Fruit fly (Drosophila melanogaster) whole organism, pupa: ENCODE measurements around the gene Tnpo-SR.

Experiments
- CG10348 ChIP-seq: fragments of 200-800 bp; sonication (Bioruptor generic); IDR thresholded peaks from 2 replicates; pipeline ENCODE4 v1.3.6; 2022; ENCODE audit warnings: missing biosample characterization, missing genetic modification characterization
- CG12605 ChIP-seq: fragments of 200-800 bp; sonication (Bioruptor generic); IDR thresholded peaks from 2 replicates; pipeline ENCODE4 v1.3.6; 2022; ENCODE audit warnings: missing biosample characterization, missing genetic modification characterization
- CG13204 ChIP-seq: fragments of 200-800 bp; sonication (Bioruptor generic); optimal IDR thresholded peaks from 2 replicates; lab custom pipeline; 2018; ENCODE audit warnings: missing biosample characterization, mild to moderate bottlenecking, missing genetic modification characterization, moderate library complexity
- CG14655 ChIP-seq: fragments of 200-800 bp; sonication (Bioruptor generic); optimal IDR thresholded peaks from 3 replicates; lab custom pipeline; 2017; ENCODE audit warnings: mild to moderate bottlenecking, missing biosample characterization, missing genetic modification reagents, missing genetic modification characterization
- CG15710 ChIP-seq: fragments of 200-800 bp; sonication (Bioruptor generic); optimal IDR thresholded peaks from 2 replicates; lab custom pipeline; 2018; ENCODE audit warnings: missing biosample characterization, mild to moderate bottlenecking, missing genetic modification characterization, moderate library complexity
- CG17806 ChIP-seq: fragments of 200-800 bp; sonication (Bioruptor generic); optimal IDR thresholded peaks from 2 replicates; lab custom pipeline; 2018; ENCODE audit warnings: missing biosample characterization, mild to moderate bottlenecking, missing genetic modification characterization, moderate library complexity
- CG32121 ChIP-seq: fragments of 200-800 bp; sonication (Bioruptor generic); IDR thresholded peaks from 2 replicates; pipeline ENCODE4 v1.3.6; 2022; ENCODE audit warnings: missing biosample characterization, missing genetic modification characterization
- CG34367 ChIP-seq: fragments of 200-800 bp; sonication (Bioruptor generic); optimal IDR thresholded peaks from 2 replicates; lab custom pipeline; 2018; ENCODE audit warnings: missing biosample characterization, mild to moderate bottlenecking, missing genetic modification characterization
- CG4496 ChIP-seq: fragments of 200-800 bp; sonication (Bioruptor generic); IDR thresholded peaks from 3 replicates; pipeline ENCODE4 v1.3.6; 2022; ENCODE audit warnings: missing biosample characterization, missing genetic modification characterization
- CG8159 ChIP-seq: fragments of 200-800 bp; sonication (Bioruptor generic); optimal IDR thresholded peaks from 3 replicates; lab custom pipeline; 2018; ENCODE audit warnings: missing biosample characterization, mild to moderate bottlenecking, missing genetic modification characterization, moderate library complexity
- CG8301 ChIP-seq: fragments of 200-800 bp; sonication (Bioruptor generic); optimal IDR thresholded peaks from 2 replicates; lab custom pipeline; 2018; ENCODE audit warnings: missing biosample characterization, mild to moderate bottlenecking, missing genetic modification characterization
- CG9948 ChIP-seq: fragments of 200-800 bp; sonication (Bioruptor generic); optimal IDR thresholded peaks from 2 replicates; lab custom pipeline; 2018; ENCODE audit warnings: missing biosample characterization, mild to moderate bottlenecking, missing genetic modification characterization, moderate library complexity
- D1 ChIP-seq: fragments of 200-800 bp; sonication (Bioruptor generic); optimal IDR thresholded peaks from 2 replicates; lab custom pipeline; 2018; ENCODE audit warnings: missing biosample characterization, mild to moderate bottlenecking, missing genetic modification characterization, moderate library complexity
- EcR ChIP-seq: fragments of 200-800 bp; sonication (Bioruptor generic); optimal IDR thresholded peaks from 3 replicates; lab custom pipeline; 2019; ENCODE audit warnings: missing biosample characterization, missing genetic modification characterization, mild to moderate bottlenecking, moderate library complexity, missing genetic modification reagents
- Ets98B ChIP-seq: fragments of 200-800 bp; sonication (Bioruptor generic); IDR thresholded peaks from 2 replicates; pipeline ENCODE4 v1.3.6; 2022; ENCODE audit warnings: missing biosample characterization, missing genetic modification characterization
- Pif1A ChIP-seq: fragments of 200-800 bp; sonication (Bioruptor generic); optimal IDR thresholded peaks from 3 replicates; lab custom pipeline; 2016; ENCODE audit warnings: missing biosample characterization, missing genetic modification characterization
- Pif1B ChIP-seq: fragments of 200-800 bp; sonication (Bioruptor generic); optimal IDR thresholded peaks from 3 replicates; lab custom pipeline; 2016; ENCODE audit warnings: missing biosample characterization, missing genetic modification characterization
- Snoo ChIP-seq: fragments of 200-800 bp; sonication (Bioruptor generic); optimal IDR thresholded peaks from 3 replicates; lab custom pipeline; 2017; ENCODE audit warnings: missing biosample characterization, mild to moderate bottlenecking, missing genetic modification characterization, inconsistent platforms
- fd96Ca ChIP-seq: fragments of 200-800 bp; sonication (Bioruptor generic); IDR thresholded peaks from 3 replicates; pipeline ENCODE4 v1.3.6; 2022; ENCODE audit warnings: missing biosample characterization, missing genetic modification characterization
- gl ChIP-seq: fragments of 200-800 bp; sonication (Bioruptor generic); optimal IDR thresholded peaks from 2 replicates; lab custom pipeline; 2018; ENCODE audit warnings: missing biosample characterization, mild to moderate bottlenecking, missing genetic modification characterization
- rn ChIP-seq: fragments of 200-800 bp; sonication (Bioruptor generic); IDR thresholded peaks from 2 replicates; pipeline ENCODE4 v1.3.6; 2022; ENCODE audit warnings: missing biosample characterization, missing genetic modification characterization

Gene Tnpo-SR

DNA sequence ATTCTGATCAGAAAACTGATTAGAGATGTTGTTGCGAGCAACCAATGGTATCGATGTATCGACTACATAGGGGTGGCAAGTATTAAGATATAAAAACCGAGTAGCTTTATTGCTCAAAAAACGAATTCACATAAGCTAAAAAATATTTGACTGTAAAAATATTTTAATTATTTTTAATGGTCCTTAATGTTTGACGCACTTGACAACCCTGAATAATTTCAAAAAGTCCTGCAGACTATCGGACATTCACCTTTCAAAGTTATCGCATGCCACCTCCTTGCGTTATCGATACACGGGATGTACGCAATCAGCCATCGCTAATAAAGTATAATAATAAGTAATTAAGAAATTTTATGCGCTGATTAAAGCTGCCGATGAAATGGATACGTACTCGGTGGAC, at the start of gene Tnpo-SR, which contains the start of the genes HemK2 and Snapin:
Gene Tnpo-SR (plus strand): TSS at position 271 of the 400 bp plus-strand sequence.
Gene HemK2 (minus strand): TSS at position 24 of the 400 bp plus-strand sequence.
Gene Snapin (minus strand): TSS at position 24 of the 400 bp plus-strand sequence.
- peak; percentile 91 for TF ChIP-seq fd96Ca (GFP tag; lab: Robert Waterston, UW)
- peak; percentile 87 for TF ChIP-seq CG8159
- no peak for TF ChIP-seq CG13204 (GFP tag; lab: Kevin White, UChicago)
- TF ChIP-seq Pif1B (GFP tag; lab: Kevin White, UChicago), result peak; percentile 86
- peak; percentile 64 for TF ChIP-seq CG10348 (GFP tag; lab: Robert Waterston, UW)
- peak; percentile 89 for TF ChIP-seq Ets98B (GFP tag; lab: Robert Waterston, UW)
- TF ChIP-seq EcR (GFP tag; lab: Kevin White, UChicago), result peak; percentile 100
- peak; percentile 89 for TF ChIP-seq Snoo (tag; lab: Kevin White, UChicago)
- peak; percentile 81 for TF ChIP-seq CG34367
- TF ChIP-seq CG12605 (GFP tag; lab: Robert Waterston, UW), result peak; percentile 68
- no peak for TF ChIP-seq D1 (tag; lab: Kevin White, UChicago)
- peak; percentile 87 for TF ChIP-seq CG17806 (tag; lab: Kevin White, UChicago)
- TF ChIP-seq Pif1A (GFP tag; lab: Kevin White, UChicago), result peak; percentile 86
- peak; percentile 78 for TF ChIP-seq CG8301 (tag; lab: Kevin White, UChicago)
- peak; percentile 87 for TF ChIP-seq CG32121 (GFP tag; lab: Robert Waterston, UW)
- TF ChIP-seq CG9948, result peak; percentile 81
- no peak for TF ChIP-seq CG14655 (GFP tag; lab: Kevin White, UChicago)
- TF ChIP-seq gl (tag; lab: Kevin White, UChicago), result peak; percentile 27
- peak; percentile 96 for TF ChIP-seq CG4496 (GFP tag; lab: Robert Waterston, UW)
- peak; percentile 88 for TF ChIP-seq rn (GFP tag; lab: Robert Waterston, UW)
- TF ChIP-seq CG15710, result peak; percentile 89

DNA sequence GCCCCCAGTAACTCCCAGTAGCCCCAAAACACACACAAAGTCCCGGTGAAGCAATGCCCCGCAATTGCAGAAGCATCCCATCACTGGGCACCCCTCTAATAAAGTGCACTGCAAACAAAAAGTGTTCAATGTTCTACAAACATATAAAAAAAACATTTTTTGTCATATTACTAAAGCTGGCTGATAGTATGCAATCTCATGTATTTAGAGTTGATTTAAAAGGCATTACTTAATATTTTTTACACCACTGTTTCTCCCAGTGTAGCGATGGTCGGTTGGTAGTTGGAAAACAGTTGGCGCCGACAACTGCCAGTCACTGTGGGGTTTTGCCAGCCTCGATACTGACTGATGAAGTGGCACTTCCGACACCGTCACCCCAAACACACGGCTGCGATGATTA, 39.4 kb upstream of the Tnpo-SR start:
- peak; percentile 8 for TF ChIP-seq CG8159
- no peak for TF ChIP-seq rn (GFP tag; lab: Robert Waterston, UW)
- peak; percentile 6 for TF ChIP-seq Pif1A (GFP tag; lab: Kevin White, UChicago)
- TF ChIP-seq CG15710, result peak; percentile 21
- TF ChIP-seq, all 21 proteins: peak for 3

DNA sequence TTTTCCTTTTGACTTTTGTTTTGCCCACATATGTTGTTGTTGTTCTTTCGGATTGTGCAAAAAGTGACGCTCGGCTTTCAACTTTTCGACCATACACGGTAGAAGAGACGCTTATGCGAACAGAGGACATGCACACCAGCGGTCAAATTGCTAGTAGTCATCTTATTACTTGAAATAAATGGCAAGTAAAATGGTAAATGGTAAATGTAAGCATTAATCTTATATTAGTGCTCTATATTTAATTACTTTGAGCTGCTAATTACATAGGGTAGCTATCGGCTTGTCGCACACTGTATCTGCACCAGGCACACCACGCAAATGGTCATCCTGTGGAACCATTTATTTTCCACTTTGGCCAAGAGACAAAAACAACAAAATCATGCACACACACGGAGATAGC, 38.4 kb upstream of the Tnpo-SR start:
- TF ChIP-seq CG15710, result peak; percentile 17
- peak; percentile 15 for TF ChIP-seq CG14655 (GFP tag; lab: Kevin White, UChicago)
- TF ChIP-seq CG12605 (GFP tag; lab: Robert Waterston, UW), result no peak
- peak; percentile 28 for TF ChIP-seq CG8159
- TF ChIP-seq, all 21 proteins: peak for 3

DNA sequence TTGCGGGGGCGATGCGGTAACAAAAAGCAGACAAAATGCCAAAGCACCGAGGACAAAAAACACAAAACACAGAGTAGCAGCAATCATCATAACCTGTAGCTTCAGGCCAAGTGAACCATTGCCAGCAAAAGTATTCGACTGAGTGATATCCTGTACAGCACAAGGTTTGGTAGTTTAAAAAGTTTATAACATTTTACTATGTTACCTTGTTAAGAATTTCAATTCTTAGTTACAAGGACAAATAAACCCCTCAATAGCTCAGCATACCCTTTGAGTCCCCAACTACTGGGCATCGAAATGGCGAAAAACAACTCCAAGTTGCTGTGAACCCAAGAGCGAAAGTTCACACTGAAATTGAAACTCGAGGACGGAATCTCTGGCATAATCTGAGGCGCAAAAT, 36.6 kb upstream of the Tnpo-SR start:
- TF ChIP-seq CG4496 (GFP tag; lab: Robert Waterston, UW), result peak; percentile 28; the same call in 1 of the 3 replicates
- TF ChIP-seq CG10348 (GFP tag; lab: Robert Waterston, UW), result no peak

DNA sequence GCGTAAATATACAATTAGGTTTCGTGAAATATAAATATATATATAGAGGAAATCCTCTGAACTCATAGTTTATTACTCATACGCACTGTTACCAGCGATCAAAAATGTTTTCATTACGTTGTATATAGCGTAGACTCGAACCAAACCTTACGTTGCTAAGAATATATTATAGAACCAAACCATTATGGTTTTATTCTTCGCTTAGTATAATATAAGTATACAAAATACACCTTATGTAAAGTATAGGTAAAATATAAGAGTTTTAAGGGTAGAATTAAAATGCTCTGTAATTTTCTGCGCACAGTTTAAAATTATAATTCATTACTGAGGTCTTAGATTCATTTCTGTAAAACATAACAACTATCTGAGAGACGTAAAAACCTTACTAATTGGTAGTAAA, 35.3 kb upstream of the Tnpo-SR start:
- TF ChIP-seq EcR (GFP tag; lab: Kevin White, UChicago), result no peak
- TF ChIP-seq CG13204 (GFP tag; lab: Kevin White, UChicago), result no peak
- no peak for TF ChIP-seq Pif1A (GFP tag; lab: Kevin White, UChicago)
- TF ChIP-seq CG9948, result no peak
- TF ChIP-seq gl (tag; lab: Kevin White, UChicago), result no peak
- TF ChIP-seq CG12605 (GFP tag; lab: Robert Waterston, UW), result no peak

DNA sequence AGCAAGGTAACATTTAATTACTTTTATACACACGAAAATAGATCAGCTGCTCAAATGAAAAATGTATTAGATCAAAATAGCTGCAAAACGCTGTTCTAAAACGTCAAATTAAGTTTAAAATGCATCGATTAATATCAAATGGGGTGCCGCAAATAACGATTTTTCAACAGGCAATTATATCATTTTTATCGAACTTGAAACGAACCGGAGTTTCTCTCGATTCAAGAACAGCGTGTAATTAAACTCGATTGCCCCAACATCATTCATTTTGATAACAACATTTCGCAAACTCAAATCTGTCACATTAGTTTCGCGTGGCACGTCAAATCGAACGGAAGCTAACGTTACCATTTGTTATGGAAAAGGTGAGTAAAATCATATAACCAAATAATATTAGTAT, 34.4 kb upstream of the Tnpo-SR start, which contains the start of gene CG31689:
Gene CG31689 (plus strand): TSS at position 301 of the 400 bp plus-strand sequence.
- TF ChIP-seq CG14655 (GFP tag; lab: Kevin White, UChicago) (no peak), CG12605 (GFP tag; lab: Robert Waterston, UW) (no peak), Snoo (tag; lab: Kevin White, UChicago) (no peak), CG17806 (tag; lab: Kevin White, UChicago) (no peak), CG32121 (GFP tag; lab: Robert Waterston, UW) (no peak), CG9948 (no peak), Pif1B (GFP tag; lab: Kevin White, UChicago) (no peak), CG10348 (GFP tag; lab: Robert Waterston, UW) (no peak), rn (GFP tag; lab: Robert Waterston, UW) (no peak), CG8301 (tag; lab: Kevin White, UChicago) (no peak), CG13204 (GFP tag; lab: Kevin White, UChicago) (no peak), Ets98B (GFP tag; lab: Robert Waterston, UW) (no peak), EcR (GFP tag; lab: Kevin White, UChicago) (no peak), CG34367 (no peak), gl (tag; lab: Kevin White, UChicago) (no peak), D1 (tag; lab: Kevin White, UChicago) (no peak), CG4496 (GFP tag; lab: Robert Waterston, UW) (no peak), CG15710 (no peak), Pif1A (GFP tag; lab: Kevin White, UChicago) (no peak), CG8159 (no peak)
- TF ChIP-seq, all 21 proteins: peak for 0

DNA sequence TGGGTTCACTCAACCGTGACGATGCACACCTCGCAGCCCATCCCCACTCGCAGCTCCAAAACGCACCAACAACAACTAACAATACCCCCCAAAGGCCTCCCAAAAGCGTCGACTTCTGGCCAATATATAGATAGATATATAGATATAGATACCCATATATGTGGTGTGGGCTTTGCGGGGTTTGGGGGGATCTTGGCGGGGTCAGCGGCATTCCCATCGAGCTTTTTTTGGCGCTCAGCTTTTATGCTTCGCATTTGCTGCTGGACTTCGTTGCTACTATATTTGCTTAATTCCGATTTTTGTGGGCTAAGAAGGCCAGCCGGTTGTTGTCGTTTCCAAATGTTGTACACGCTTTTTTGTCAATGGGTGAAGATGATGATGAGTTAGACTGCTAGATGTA, 32.4 kb upstream of the Tnpo-SR start:
- TF ChIP-seq CG32121 (GFP tag; lab: Robert Waterston, UW), result no peak
- TF ChIP-seq CG13204 (GFP tag; lab: Kevin White, UChicago), result no peak
- no peak for TF ChIP-seq D1 (tag; lab: Kevin White, UChicago)
- no peak for TF ChIP-seq CG4496 (GFP tag; lab: Robert Waterston, UW)
- TF ChIP-seq Pif1B (GFP tag; lab: Kevin White, UChicago), result no peak
- no peak for TF ChIP-seq CG9948
- TF ChIP-seq CG14655 (GFP tag; lab: Kevin White, UChicago), result no peak
- TF ChIP-seq Pif1A (GFP tag; lab: Kevin White, UChicago), result no peak
- no peak for TF ChIP-seq CG12605 (GFP tag; lab: Robert Waterston, UW)
- TF ChIP-seq Snoo (tag; lab: Kevin White, UChicago), result no peak
- no peak for TF ChIP-seq CG10348 (GFP tag; lab: Robert Waterston, UW)
- TF ChIP-seq EcR (GFP tag; lab: Kevin White, UChicago), result no peak
- no peak for TF ChIP-seq CG8159
- TF ChIP-seq CG17806 (tag; lab: Kevin White, UChicago), result no peak
